Worm (Caenorhabditis elegans) whole organism, young adult: ENCODE results near the gene lam-1.

Experiments
- B0336.3 ChIP-seq: fragments of 200-800 bp; sonication (Bioruptor generic); IDR thresholded peaks from 2 replicates; pipeline ENCODE4 v1.3.6; 2022; ENCODE audit warnings: missing genetic modification characterization, missing compliant biosample characterization
- ama-1 ChIP-seq, 3 experiments: fragments of 150-350 bp in 1 of 3; sonication (generic microtip) in 2 of 3; optimal IDR thresholded peaks; 2 replicates each; lab custom pipeline; 2014 to 2018; ENCODE audit warnings: missing biosample characterization in 2 of 3, missing genetic modification characterization in 2 of 3, missing genetic modification reagents in 2 of 3
- chd-7 ChIP-seq: sonication (generic microtip); optimal IDR thresholded peaks from 2 replicates; lab custom pipeline; 2016; ENCODE audit warnings: mild to moderate bottlenecking, missing genetic modification characterization, moderate library complexity, missing compliant biosample characterization
- rpc-1 ChIP-seq, 2 experiments: fragments of 150-350 bp in 1 of 2; sonication (generic microtip) in 1 of 2; optimal IDR thresholded peaks; 2 replicates each; lab custom pipeline; 2014 to 2018; ENCODE audit warnings: missing biosample characterization in 1 of 2, missing genetic modification characterization in 1 of 2, missing genetic modification reagents in 1 of 2, missing genotype in 1 of 2
- tbp1 ChIP-seq: fragments of 200-800 bp; sonication (Bioruptor generic); optimal IDR thresholded peaks from 2 replicates; lab custom pipeline; 2018; ENCODE audit warnings: mild to moderate bottlenecking, missing genetic modification characterization, missing compliant biosample characterization
- xnd-1 ChIP-seq: sonication (generic microtip); optimal IDR thresholded peaks from 2 replicates; lab custom pipeline; 2016; ENCODE audit warnings: missing genotype, missing genetic modification reagents, missing genetic modification characterization, missing compliant biosample characterization

DNA sequence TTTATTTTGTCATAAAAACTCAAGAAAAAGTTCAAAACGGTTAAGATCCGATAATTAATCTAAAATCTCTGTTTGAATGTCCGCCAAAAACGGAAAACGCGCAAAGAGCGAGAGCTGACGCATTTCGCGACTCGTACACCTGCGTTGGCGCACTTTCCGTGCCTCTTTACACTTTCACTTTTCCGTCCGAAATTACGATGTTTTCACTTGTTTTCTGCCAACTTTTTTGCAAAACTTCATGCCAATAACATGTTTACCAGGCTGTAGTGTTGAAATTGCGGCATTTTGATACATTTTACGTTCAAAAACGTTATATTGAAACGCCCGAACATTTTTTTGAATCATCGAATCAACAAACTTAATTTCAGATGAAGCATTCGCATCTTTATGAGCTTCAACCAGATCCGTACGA, 10.6 kb downstream of the lam-1 start, which contains the start of gene W03F8.4:
- TF ChIP-seq tbp1 (peak; percentile 75), chd-7 (tag; lab: Kevin White, UChicago) (peak; percentile 36), B0336.3 (GFP tag; lab: Robert Waterston, UW) (peak; percentile 90), ama-1 (optimal IDR thresholded peaks at IDR 0.05; lab: Kevin White, UChicago) (no peak), ama-1 (GFP tag; optimal IDR thresholded peaks at IDR 0.05; lab: Kevin White, UChicago) (no peak), rpc-1 (optimal IDR thresholded peaks at IDR 0.05; lab: Kevin White, UChicago) (no peak), rpc-1 (tag; optimal IDR thresholded peaks at IDR 0.05; lab: Kevin White, UChicago) (no peak), xnd-1 (peak; percentile 59)
